Fruit fly (Drosophila melanogaster) whole organism, embryonic: Measurements from ENCODE around the gene dpp.

Experiments
- ATbp ChIP-seq: fragments of 200-800 bp; sonication (Bioruptor generic); optimal IDR thresholded peaks from 2 replicates; lab custom pipeline; 2017; ENCODE audit warnings: missing biosample characterization, mild to moderate bottlenecking, missing genetic modification characterization, missing genetic modification reagents
- Atf6 ChIP-seq: fragments of 200-800 bp; sonication (Bioruptor generic); IDR thresholded peaks from 2 replicates; pipeline ENCODE4 v1.3.6; 2022; ENCODE audit warnings: missing biosample characterization, missing genetic modification characterization
- Bteb2 ChIP-seq: fragments of 200-800 bp; sonication (Bioruptor generic); optimal IDR thresholded peaks from 2 replicates; lab custom pipeline; 2016; ENCODE audit warnings: missing biosample characterization, missing genetic modification characterization
- CG10366 ChIP-seq: fragments of 200-800 bp; sonication (Bioruptor generic); IDR thresholded peaks from 2 replicates; pipeline ENCODE4 v1.3.6; 2022; ENCODE audit warnings: missing biosample characterization, missing genetic modification characterization
- CG11093 ChIP-seq: fragments of 200-800 bp; sonication (Bioruptor generic); IDR thresholded peaks from 3 replicates; pipeline ENCODE4 v1.3.6; 2022; ENCODE audit warnings: missing biosample characterization, missing genetic modification characterization
- CG13624 ChIP-seq: fragments of 200-800 bp; sonication (Bioruptor generic); optimal IDR thresholded peaks from 2 replicates; lab custom pipeline; 2016; ENCODE audit warnings: missing biosample characterization, missing genetic modification characterization
- CG1529 ChIP-seq: fragments of 200-800 bp; sonication (Bioruptor generic); optimal IDR thresholded peaks from 3 replicates; lab custom pipeline; 2018; ENCODE audit warnings: missing biosample characterization, missing genetic modification characterization
- CG1603 ChIP-seq: fragments of 200-800 bp; sonication (Bioruptor generic); optimal IDR thresholded peaks from 2 replicates; lab custom pipeline; 2019; ENCODE audit warnings: missing biosample characterization, mild to moderate bottlenecking, missing genetic modification characterization, moderate library complexity
- CG18619 ChIP-seq: fragments of 200-800 bp; sonication (Bioruptor generic); optimal IDR thresholded peaks from 3 replicates; lab custom pipeline; 2017; ENCODE audit warnings: missing biosample characterization, mild to moderate bottlenecking, missing genetic modification characterization
- CG2678 ChIP-seq: fragments of 200-800 bp; sonication (Bioruptor generic); optimal IDR thresholded peaks from 3 replicates; lab custom pipeline; 2019; ENCODE audit warnings: missing biosample characterization, mild to moderate bottlenecking, missing genetic modification characterization, moderate library complexity
- CG31365 ChIP-seq: fragments of 200-800 bp; sonication (Bioruptor generic); optimal IDR thresholded peaks from 2 replicates; lab custom pipeline; 2018; ENCODE audit warnings: missing biosample characterization, mild to moderate bottlenecking, missing genetic modification characterization
- CG31388 ChIP-seq: fragments of 200-800 bp; sonication (Bioruptor generic); optimal IDR thresholded peaks from 2 replicates; lab custom pipeline; 2016; ENCODE audit warnings: missing biosample characterization, missing genetic modification characterization
- CG32767 ChIP-seq: fragments of 200-800 bp; sonication (Bioruptor generic); IDR thresholded peaks from 2 replicates; pipeline ENCODE4 v1.3.6; 2022; ENCODE audit warnings: missing biosample characterization, missing genetic modification characterization
- CG43689 ChIP-seq: fragments of 200-800 bp; sonication (Bioruptor generic); IDR thresholded peaks from 2 replicates; pipeline ENCODE4 v1.3.6; 2022; ENCODE audit warnings: missing biosample characterization, missing genetic modification characterization
- CG4424 ChIP-seq: fragments of 200-800 bp; sonication (Bioruptor generic); optimal IDR thresholded peaks from 3 replicates; lab custom pipeline; 2016; ENCODE audit warnings: missing biosample characterization, missing genetic modification characterization
- CG5245 ChIP-seq: fragments of 200-800 bp; sonication (Bioruptor generic); optimal IDR thresholded peaks from 3 replicates; lab custom pipeline; 2016; ENCODE audit warnings: missing biosample characterization, missing genetic modification characterization
- CG6791 ChIP-seq: fragments of 200-800 bp; sonication (Bioruptor generic); IDR thresholded peaks from 3 replicates; pipeline ENCODE4 v1.3.6; 2022; ENCODE audit warnings: missing biosample characterization, missing genetic modification characterization; ENCODE audit not compliant: partially characterized antibody
- CG6813 ChIP-seq: fragments of 200-800 bp; sonication (Bioruptor generic); optimal IDR thresholded peaks from 2 replicates; lab custom pipeline; 2017; ENCODE audit warnings: missing biosample characterization, missing genetic modification characterization, mild to moderate bottlenecking, moderate library complexity, missing genetic modification reagents
- CG9437 ChIP-seq: fragments of 200-800 bp; sonication (Bioruptor generic); optimal IDR thresholded peaks from 2 replicates; lab custom pipeline; 2018; ENCODE audit warnings: missing biosample characterization, mild to moderate bottlenecking, missing genetic modification characterization
- CG9609 ChIP-seq: fragments of 200-800 bp; sonication (Bioruptor generic); optimal IDR thresholded peaks from 3 replicates; lab custom pipeline; 2016; ENCODE audit warnings: missing biosample characterization, missing genetic modification characterization
- Doc3 ChIP-seq: fragments of 200-800 bp; sonication (Bioruptor generic); IDR thresholded peaks from 3 replicates; pipeline ENCODE4 v1.3.6; 2022; ENCODE audit warnings: missing biosample characterization, missing genetic modification characterization; ENCODE audit not compliant: partially characterized antibody
- Ets97D ChIP-seq: fragments of 200-800 bp; sonication (Bioruptor generic); optimal IDR thresholded peaks from 3 replicates; lab custom pipeline; 2016; ENCODE audit warnings: missing biosample characterization, missing genetic modification characterization
- Gsc ChIP-seq: fragments of 200-800 bp; sonication (Bioruptor generic); IDR thresholded peaks from 2 replicates; pipeline ENCODE4 v1.3.6; 2022; ENCODE audit warnings: missing biosample characterization, missing genetic modification characterization
- MTF-1 ChIP-seq: fragments of 200-800 bp; sonication (Bioruptor generic); optimal IDR thresholded peaks from 2 replicates; lab custom pipeline; 2018; ENCODE audit warnings: missing biosample characterization, mild to moderate bottlenecking, missing genetic modification characterization, borderline replicate concordance
- Mrtf ChIP-seq: fragments of 200-800 bp; sonication (Bioruptor generic); IDR thresholded peaks from 3 replicates; pipeline ENCODE4 v1.3.6; 2022; ENCODE audit warnings: missing biosample characterization, missing genetic modification characterization
- NC2β ChIP-seq: fragments of 200-800 bp; sonication (Bioruptor generic); optimal IDR thresholded peaks from 2 replicates; lab custom pipeline; 2016; ENCODE audit warnings: missing biosample characterization, missing genetic modification characterization
- Poxn ChIP-seq: fragments of 200-800 bp; sonication (Bioruptor generic); IDR thresholded peaks from 2 replicates; pipeline ENCODE4 v1.3.6; 2022; ENCODE audit warnings: missing biosample characterization, missing genetic modification characterization
- YL-1 ChIP-seq: fragments of 200-800 bp; sonication (Bioruptor generic); optimal IDR thresholded peaks from 3 replicates; lab custom pipeline; 2017; ENCODE audit warnings: missing biosample characterization, mild to moderate bottlenecking, missing genetic modification characterization
- br ChIP-seq: fragments of >200 bp; optimal IDR thresholded peaks from 2 replicates; lab custom pipeline; 2017
- danr ChIP-seq: fragments of 200-800 bp; sonication (Bioruptor generic); IDR thresholded peaks from 2 replicates; pipeline ENCODE4 v1.3.6; 2022; ENCODE audit warnings: missing biosample characterization, missing genetic modification characterization
- dimm ChIP-seq: fragments of 200-800 bp; sonication (Bioruptor generic); IDR thresholded peaks from 2 replicates; pipeline ENCODE4 v1.3.6; 2022; ENCODE audit warnings: missing biosample characterization, missing genetic modification characterization
- esg ChIP-seq: fragments of 200-800 bp; sonication (Bioruptor generic); conservative IDR thresholded peaks from 2 replicates; pipeline ENCODE4 v1.3.6; 2022; ENCODE audit warnings: missing biosample characterization, missing genetic modification characterization
- eve ChIP-seq, 2 experiments: fragments of >200 bp; optimal IDR thresholded peaks; 2 replicates each; lab custom pipeline; 2017; ENCODE audit warnings: missing biosample characterization in 2 of 2, missing genetic modification characterization in 2 of 2
- eyg ChIP-seq: fragments of 200-800 bp; sonication (Bioruptor generic); optimal IDR thresholded peaks from 3 replicates; lab custom pipeline; 2016; ENCODE audit warnings: missing biosample characterization, missing genetic modification characterization
- fd102C ChIP-seq: fragments of 200-800 bp; sonication (Bioruptor generic); optimal IDR thresholded peaks from 2 replicates; lab custom pipeline; 2018; ENCODE audit warnings: missing biosample characterization, mild to moderate bottlenecking, missing genetic modification characterization, moderate library complexity
- gem ChIP-seq: fragments of 200-800 bp; sonication (Bioruptor generic); optimal IDR thresholded peaks from 2 replicates; lab custom pipeline; 2019; ENCODE audit warnings: missing biosample characterization, mild to moderate bottlenecking, missing genetic modification characterization, moderate library complexity
- gfzf ChIP-seq: fragments of 200-800 bp; sonication (Bioruptor generic); optimal IDR thresholded peaks from 2 replicates; lab custom pipeline; 2016; ENCODE audit warnings: missing biosample characterization, mild to moderate bottlenecking, missing genetic modification characterization, moderate library complexity
- h ChIP-seq: fragments of >200 bp; optimal IDR thresholded peaks from 2 replicates; lab custom pipeline; 2017
- hbn ChIP-seq: fragments of 200-800 bp; sonication (Bioruptor generic); IDR thresholded peaks from 2 replicates; pipeline ENCODE4 v1.3.6; 2022; ENCODE audit warnings: missing biosample characterization, missing genetic modification characterization; ENCODE audit not compliant: partially characterized antibody
- lilli ChIP-seq: fragments of 200-800 bp; sonication (Bioruptor generic); optimal IDR thresholded peaks from 3 replicates; lab custom pipeline; 2016; ENCODE audit warnings: missing biosample characterization, missing genetic modification characterization
- maf-S ChIP-seq: fragments of 200-800 bp; sonication (Bioruptor generic); optimal IDR thresholded peaks from 2 replicates; lab custom pipeline; 2016; ENCODE audit warnings: missing biosample characterization, missing genetic modification characterization
- ranshi ChIP-seq: fragments of 200-800 bp; sonication (Bioruptor generic); IDR thresholded peaks from 2 replicates; pipeline ENCODE4 v1.3.6; 2022; ENCODE audit warnings: missing biosample characterization, missing genetic modification characterization
- rib ChIP-seq: fragments of 200-800 bp; sonication (Bioruptor generic); IDR thresholded peaks from 2 replicates; pipeline ENCODE4 v1.3.6; 2022; ENCODE audit warnings: missing biosample characterization, missing genetic modification characterization
- sd ChIP-seq: fragments of 200-800 bp; sonication (Bioruptor generic); optimal IDR thresholded peaks from 3 replicates; lab custom pipeline; 2018; ENCODE audit warnings: missing biosample characterization, mild to moderate bottlenecking, missing genetic modification characterization, moderate library complexity
- sisA ChIP-seq: fragments of 200-800 bp; sonication (Bioruptor generic); IDR thresholded peaks from 2 replicates; pipeline ENCODE4 v1.3.6; 2022; ENCODE audit warnings: missing biosample characterization, missing genetic modification characterization
- tup ChIP-seq: fragments of 200-800 bp; sonication (Bioruptor generic); optimal IDR thresholded peaks from 2 replicates; lab custom pipeline; 2016; ENCODE audit warnings: missing biosample characterization, mild to moderate bottlenecking, missing genetic modification characterization, moderate library complexity
- twi ChIP-seq: fragments of 200-800 bp; optimal IDR thresholded peaks from 2 replicates; lab custom pipeline; 2019; ENCODE audit warnings: missing biosample characterization, mild to moderate bottlenecking, missing genetic modification characterization, moderate library complexity
- unc-4 ChIP-seq: fragments of 200-800 bp; sonication (Bioruptor generic); IDR thresholded peaks from 2 replicates; pipeline ENCODE4 v1.3.6; 2022; ENCODE audit warnings: missing biosample characterization, missing genetic modification characterization; ENCODE audit not compliant: partially characterized antibody
- unpg ChIP-seq: fragments of 200-800 bp; sonication (Bioruptor generic); optimal IDR thresholded peaks from 3 replicates; lab custom pipeline; 2018; ENCODE audit warnings: missing biosample characterization, mild to moderate bottlenecking, missing genetic modification characterization, moderate library complexity
- vnd ChIP-seq: fragments of 200-800 bp; sonication (Bioruptor generic); IDR thresholded peaks from 3 replicates; pipeline ENCODE4 v1.3.6; 2022; ENCODE audit warnings: missing biosample characterization, missing genetic modification characterization; ENCODE audit not compliant: partially characterized antibody
- z ChIP-seq: fragments of 200-800 bp; sonication (Bioruptor generic); IDR thresholded peaks from 3 replicates; pipeline ENCODE4 v1.3.6; 2022; ENCODE audit warnings: missing biosample characterization, missing genetic modification characterization
- zf30C ChIP-seq: fragments of 200-800 bp; sonication (Bioruptor generic); optimal IDR thresholded peaks from 3 replicates; lab custom pipeline; 2018; ENCODE audit warnings: missing biosample characterization, mild to moderate bottlenecking, missing genetic modification characterization

dpp gene

DNA sequence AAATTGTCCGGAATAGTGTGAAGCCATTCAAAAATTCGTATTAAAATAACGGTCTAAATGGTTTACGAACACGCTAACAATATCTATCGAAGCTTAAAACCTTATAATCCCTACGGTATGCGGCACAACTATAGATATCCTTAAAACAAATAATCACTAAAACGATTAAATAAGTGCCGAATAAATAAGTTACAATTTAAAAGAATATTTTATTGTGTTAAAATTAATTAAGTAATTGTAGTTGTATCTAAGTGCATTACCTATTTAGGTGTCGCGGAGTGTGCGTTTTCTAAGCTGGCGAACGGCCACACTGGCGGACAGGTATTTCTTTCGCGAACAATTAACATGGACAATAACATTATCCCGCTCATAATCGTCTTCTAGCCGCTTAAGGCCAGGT is 47.4 kb upstream of the dpp start, which contains the start of gene Eogt (continued):
- TF ChIP-seq ATbp (GFP tag; lab: Kevin White, UChicago) = peak; percentile 89
- peak; percentile 90 for TF ChIP-seq twi (tag; lab: Kevin White, UChicago)
- TF ChIP-seq eve (GFP tag; optimal IDR thresholded peaks at IDR 0.05; lab: Kevin White, UChicago) = no peak
- TF ChIP-seq z = peak; percentile 74; the same call in 2 of the 3 replicates
- TF ChIP-seq CG6813 (GFP tag; lab: Kevin White, UChicago) = peak; percentile 76
- TF ChIP-seq Atf6 (GFP tag; lab: Robert Waterston, UW) = peak; percentile 94
- peak; percentile 67 for TF ChIP-seq CG31388 (GFP tag; lab: Kevin White, UChicago)
- TF ChIP-seq CG18619 (GFP tag; lab: Kevin White, UChicago) = peak; percentile 88
- peak; percentile 68 for TF ChIP-seq NC2β (GFP tag; lab: Kevin White, UChicago)
- TF ChIP-seq CG5245 (GFP tag; lab: Kevin White, UChicago) = peak; percentile 85
- no peak for TF ChIP-seq br
- TF ChIP-seq Bteb2 = peak; percentile 63
- TF ChIP-seq unc-4 (GFP tag; lab: Robert Waterston, UW) = no peak
- TF ChIP-seq rib = peak; percentile 95
- peak; percentile 95 for TF ChIP-seq sd (tag; lab: Kevin White, UChicago)
- peak; percentile 89 for TF ChIP-seq Poxn (GFP tag; lab: Robert Waterston, UW)
- TF ChIP-seq CG32767 (GFP tag; lab: Robert Waterston, UW) = peak; percentile 94
- peak; percentile 93 for TF ChIP-seq dimm
- TF ChIP-seq maf-S = peak; percentile 71
- peak; percentile 45 for TF ChIP-seq Ets97D (GFP tag; lab: Kevin White, UChicago)
- TF ChIP-seq fd102C = peak; percentile 69
- TF ChIP-seq tup (GFP tag; lab: Kevin White, UChicago) = peak; percentile 73
- peak; percentile 89 for TF ChIP-seq CG43689 (GFP tag; lab: Robert Waterston, UW)
- TF ChIP-seq CG4424 (GFP tag; lab: Kevin White, UChicago) = peak; percentile 89
- peak; percentile 63 for TF ChIP-seq CG13624 (GFP tag; lab: Kevin White, UChicago)
- TF ChIP-seq esg (GFP tag; lab: Robert Waterston, UW) = peak; percentile 96
- peak; percentile 96 for TF ChIP-seq CG11093 (GFP tag; lab: Robert Waterston, UW)
- TF ChIP-seq Doc3 = no peak
- TF ChIP-seq eyg (GFP tag; lab: Kevin White, UChicago) = no peak
- 0 out of 3 replicates have a peak, but pooled peaks have one; percentile 1 for TF ChIP-seq CG6791
- TF ChIP-seq zf30C = no peak
- peak; percentile 73 for TF ChIP-seq MTF-1 (GFP tag; lab: Kevin White, UChicago)
- peak; percentile 97 for TF ChIP-seq ranshi (GFP tag; lab: Robert Waterston, UW)
- TF ChIP-seq unpg (GFP tag; lab: Kevin White, UChicago) = peak; percentile 97
- TF ChIP-seq CG9437 (GFP tag; lab: Kevin White, UChicago) = peak; percentile 84
- peak; percentile 98 for TF ChIP-seq CG1603 (tag; lab: Kevin White, UChicago)
- TF ChIP-seq YL-1 (GFP tag; lab: Kevin White, UChicago) = peak; percentile 76
- peak; percentile 93 for TF ChIP-seq Gsc (GFP tag; lab: Robert Waterston, UW)
- peak; percentile 92 for TF ChIP-seq CG2678 (tag; lab: Kevin White, UChicago)
- TF ChIP-seq CG1529 (GFP tag; lab: Kevin White, UChicago) = peak; percentile 78
- peak; percentile 97 for TF ChIP-seq CG10366
- peak; percentile 49 for TF ChIP-seq CG31365 (tag; lab: Kevin White, UChicago)
- peak; percentile 62 for TF ChIP-seq gfzf
- TF ChIP-seq Mrtf (GFP tag; lab: Robert Waterston, UW) = peak; percentile 91
- TF ChIP-seq h (lab: Kevin White, UChicago) = no peak
- TF ChIP-seq CG9609 (GFP tag; lab: Kevin White, UChicago) = peak; percentile 64
- peak; percentile 98 for TF ChIP-seq gem (tag; lab: Kevin White, UChicago)
- peak; percentile 92 for TF ChIP-seq lilli (GFP tag; lab: Kevin White, UChicago)
- peak; percentile 96 for TF ChIP-seq sisA (GFP tag; lab: Robert Waterston, UW)
- no peak for TF ChIP-seq hbn (GFP tag; lab: Robert Waterston, UW)
- TF ChIP-seq vnd = no peak
- peak; percentile 95 for TF ChIP-seq danr (GFP tag; lab: Robert Waterston, UW)
